Fruit fly (Drosophila melanogaster) whole organism: ENCODE results near the gene corolla.
A peak's percentile ranks its signal among the peaks of the same experiment; 100 is the strongest.

Experiments
- CG8478 ChIP-seq: fragments of >200 bp; optimal IDR thresholded peaks from 2 replicates; lab custom pipeline; 2018; ENCODE audit warnings: inconsistent platforms
- Dll ChIP-seq: fragments of >200 bp; optimal IDR thresholded peaks from 2 replicates; lab custom pipeline; 2017
- EcR ChIP-seq, 2 experiments: fragments of >200 bp; optimal IDR thresholded peaks; 2 replicates each; lab custom pipeline; 2017; ENCODE audit warnings: missing biosample characterization in 2 of 2, missing genetic modification characterization in 2 of 2, missing genetic modification reagents in 2 of 2
- pan ChIP-seq: fragments of >200 bp; optimal IDR thresholded peaks from 2 replicates; lab custom pipeline; 2017
- psq ChIP-seq: fragments of >200 bp; optimal IDR thresholded peaks from 2 replicates; lab custom pipeline; 2017
- usp ChIP-seq: fragments of >200 bp; optimal IDR thresholded peaks from 2 replicates; lab custom pipeline; 2017; ENCODE audit warnings: missing biosample characterization, missing genetic modification characterization, mixed read lengths

Gene corolla

dm6 chrX:17651998-17652738, 20.3 kb upstream of the corolla start, which contains the start of gene RhoGAPp190:
Gene RhoGAPp190, minus strand, starts transcription at chrX:17652562.
- no peak for TF ChIP-seq psq (lab: Kevin White, UChicago)
- peak; percentile 54 for TF ChIP-seq CG8478
- TF ChIP-seq usp, result no peak
- peak; percentile 92 for TF ChIP-seq Dll
- no peak for TF ChIP-seq pan (lab: Kevin White, UChicago)
- TF ChIP-seq EcR (GFP tag; optimal IDR thresholded peaks at IDR 0.05; lab: Kevin White, UChicago), result no peak

- peak; percentile 39 for TF ChIP-seq CG8478
- TF ChIP-seq EcR (GFP tag; optimal IDR thresholded peaks at IDR 0.05; lab: Kevin White, UChicago), result no peak
Measured at dm6 chrX:17651216-17651997, 19.6 kb upstream of the corolla start.

dm6 chrX:17640837-17641236, 9.0 kb upstream of the corolla start:
- no peak for TF ChIP-seq psq (lab: Kevin White, UChicago)
- TF ChIP-seq EcR (GFP tag; optimal IDR thresholded peaks at IDR 0.05; lab: Kevin White, UChicago), result no peak
- TF ChIP-seq usp, result no peak
- TF ChIP-seq Dll, result no peak
- TF ChIP-seq pan (lab: Kevin White, UChicago), result no peak
- no peak for TF ChIP-seq CG8478

dm6 chrX:17636001-17636400, 4.2 kb upstream of the corolla start, which contains the start of the genes CG8289 and CG5800:
Gene CG8289, minus strand, starts transcription at chrX:17636044.
Gene CG5800, plus strand, starts transcription at chrX:17636281.
- TF ChIP-seq pan (lab: Kevin White, UChicago) (no peak), usp (no peak), Dll (no peak), CG8478 (no peak), psq (lab: Kevin White, UChicago) (no peak), EcR (GFP tag; optimal IDR thresholded peaks at IDR 0.05; lab: Kevin White, UChicago) (no peak)

- TF ChIP-seq Dll (no peak), CG8478 (no peak), EcR (GFP tag; optimal IDR thresholded peaks at IDR 0.05; lab: Kevin White, UChicago) (no peak), psq (lab: Kevin White, UChicago) (no peak), usp (no peak)
Measured at dm6 chrX:17629317-17629716, 2.5 kb downstream of the corolla start, which contains the start of gene CG8326. Gene CG8326, minus strand, starts transcription at chrX:17629492.

dm6 chrX:17627090-17627992, 4.5 kb downstream of the corolla start, which contains the start of gene stas:
Gene stas, minus strand, starts transcription at chrX:17627895.
- TF ChIP-seq EcR (GFP tag; optimal IDR thresholded peaks at IDR 0.05; lab: Kevin White, UChicago), result no peak
- TF ChIP-seq pan (lab: Kevin White, UChicago), result no peak
- no peak for TF ChIP-seq CG8478
- TF ChIP-seq psq (lab: Kevin White, UChicago), result no peak

- TF ChIP-seq pan (lab: Kevin White, UChicago), result no peak
- TF ChIP-seq usp, result no peak
- TF ChIP-seq EcR (GFP tag; optimal IDR thresholded peaks at IDR 0.05; lab: Kevin White, UChicago), result no peak
- no peak for TF ChIP-seq CG8478
- no peak for TF ChIP-seq Dll
- TF ChIP-seq psq (lab: Kevin White, UChicago), result no peak
Measured at dm6 chrX:17625833-17626232, 6.0 kb downstream of the corolla start.

- TF ChIP-seq CG8478, result no peak
- no peak for TF ChIP-seq pan (lab: Kevin White, UChicago)
- no peak for TF ChIP-seq EcR (GFP tag; optimal IDR thresholded peaks at IDR 0.05; lab: Kevin White, UChicago)
- TF ChIP-seq Dll, result no peak
- no peak for TF ChIP-seq psq (lab: Kevin White, UChicago)
- TF ChIP-seq usp, result no peak
Measured at dm6 chrX:17624983-17625401, 6.9 kb downstream of the corolla start.

dm6 chrX:17624223-17624982, 7.4 kb downstream of the corolla start:
- TF ChIP-seq psq (lab: Kevin White, UChicago), result no peak
- no peak for TF ChIP-seq EcR (GFP tag; optimal IDR thresholded peaks at IDR 0.05; lab: Kevin White, UChicago)
- TF ChIP-seq pan (lab: Kevin White, UChicago), result no peak
- TF ChIP-seq usp, result no peak
- no peak for TF ChIP-seq CG8478
- no peak for TF ChIP-seq Dll

dm6 chrX:17622187-17622586, 9.7 kb downstream of the corolla start:
- TF ChIP-seq EcR (GFP tag; optimal IDR thresholded peaks at IDR 0.05; lab: Kevin White, UChicago), result no peak
- no peak for TF ChIP-seq usp
- no peak for TF ChIP-seq CG8478
- no peak for TF ChIP-seq Dll
- TF ChIP-seq pan (lab: Kevin White, UChicago), result no peak
- no peak for TF ChIP-seq psq (lab: Kevin White, UChicago)

dm6 chrX:17611455-17611854, 20.4 kb downstream of the corolla start:
- TF ChIP-seq CG8478, result no peak
- TF ChIP-seq EcR (GFP tag; optimal IDR thresholded peaks at IDR 0.05; lab: Kevin White, UChicago), result no peak
- no peak for TF ChIP-seq pan (lab: Kevin White, UChicago)
- no peak for TF ChIP-seq usp
